Fruit fly (Drosophila melanogaster) whole organism, embryonic: ENCODE measurements around the gene Uro.

ENCODE experiments used
- Adf1 ChIP-seq: fragments of 200-800 bp; sonication (Bioruptor generic); IDR thresholded peaks from 2 replicates; pipeline ENCODE4 v1.3.6; 2022; ENCODE audit warnings: missing biosample characterization, missing genetic modification characterization
- B-H1 ChIP-seq: fragments of 200-800 bp; sonication (Bioruptor generic); IDR thresholded peaks from 3 replicates; pipeline ENCODE4 v1.3.6; 2022; ENCODE audit warnings: missing biosample characterization, missing genetic modification characterization
- CG10654 ChIP-seq: fragments of 200-800 bp; sonication (Bioruptor generic); optimal IDR thresholded peaks from 2 replicates; lab custom pipeline; 2016; ENCODE audit warnings: missing biosample characterization, missing genetic modification characterization
- CG11247 ChIP-seq: fragments of 200-800 bp; sonication (Bioruptor generic); IDR thresholded peaks from 2 replicates; pipeline ENCODE4 v1.3.6; 2022; ENCODE audit warnings: missing biosample characterization, missing genetic modification characterization
- CG12155 ChIP-seq: fragments of 200-800 bp; sonication (Bioruptor generic); optimal IDR thresholded peaks from 3 replicates; lab custom pipeline; 2016; ENCODE audit warnings: missing biosample characterization, missing genetic modification characterization
- CG14050 ChIP-seq: fragments of 200-800 bp; sonication (Bioruptor generic); IDR thresholded peaks from 3 replicates; pipeline ENCODE4 v1.3.6; 2022; ENCODE audit warnings: missing biosample characterization, missing genetic modification characterization
- CG18011 ChIP-seq: fragments of 200-800 bp; sonication (Bioruptor generic); optimal IDR thresholded peaks from 2 replicates; lab custom pipeline; 2017; ENCODE audit warnings: missing biosample characterization, missing genetic modification characterization, mild to moderate bottlenecking, moderate library complexity, missing genotype
- CG2116 ChIP-seq: fragments of 200-800 bp; sonication (Bioruptor generic); optimal IDR thresholded peaks from 3 replicates; lab custom pipeline; 2018; ENCODE audit warnings: missing biosample characterization, mild to moderate bottlenecking, missing genetic modification characterization
- CG30403 ChIP-seq: fragments of 200-800 bp; sonication (Bioruptor generic); optimal IDR thresholded peaks from 3 replicates; lab custom pipeline; 2016; ENCODE audit warnings: missing biosample characterization, missing genetic modification characterization
- CG34422 ChIP-seq: fragments of 200-800 bp; sonication (Bioruptor generic); IDR thresholded peaks from 3 replicates; pipeline ENCODE4 v1.3.6; 2022; ENCODE audit warnings: missing biosample characterization, missing genetic modification characterization
- CG3726 ChIP-seq: fragments of 200-800 bp; sonication (Bioruptor generic); IDR thresholded peaks from 3 replicates; pipeline ENCODE4, ENCODE4 v1.3.6; 2022; ENCODE audit warnings: missing biosample characterization, missing genetic modification characterization
- CG42726 ChIP-seq: fragments of 200-800 bp; sonication (Bioruptor generic); IDR thresholded peaks from 2 replicates; pipeline ENCODE4 v1.3.6; 2022; ENCODE audit warnings: missing biosample characterization, missing genetic modification characterization; ENCODE audit not compliant: partially characterized antibody
- CG43689 ChIP-seq: fragments of 200-800 bp; sonication (Bioruptor generic); IDR thresholded peaks from 2 replicates; pipeline ENCODE4 v1.3.6; 2022; ENCODE audit warnings: missing biosample characterization, missing genetic modification characterization
- CG4707 ChIP-seq: fragments of 200-800 bp; sonication (Bioruptor generic); optimal IDR thresholded peaks from 2 replicates; lab custom pipeline; 2018; ENCODE audit warnings: missing biosample characterization, mild to moderate bottlenecking, missing genetic modification characterization, moderate library complexity
- CG5953 ChIP-seq: fragments of 200-800 bp; sonication (Bioruptor generic); IDR thresholded peaks from 2 replicates; pipeline ENCODE4 v1.3.6; 2022; ENCODE audit warnings: missing biosample characterization, missing genetic modification characterization
- CG6689 ChIP-seq: fragments of 200-800 bp; sonication (Bioruptor generic); IDR thresholded peaks from 2 replicates; pipeline ENCODE4 v1.3.6; 2022; ENCODE audit warnings: missing biosample characterization, missing genetic modification characterization
- CG6765 ChIP-seq: fragments of 200-800 bp; sonication (Bioruptor generic); optimal IDR thresholded peaks from 3 replicates; lab custom pipeline; 2017; ENCODE audit warnings: missing biosample characterization, mild to moderate bottlenecking, missing genetic modification characterization
- CG8290 ChIP-seq, 3 experiments: fragments of 200-800 bp; sonication (Bioruptor generic); optimal IDR thresholded peaks; 2 replicates each; lab custom pipeline; 2016 to 2019; ENCODE audit warnings: missing biosample characterization in 3 of 3, missing genetic modification characterization in 3 of 3, mild to moderate bottlenecking in 2 of 3, moderate library complexity in 1 of 3
- CG9932 ChIP-seq: fragments of 200-800 bp; sonication (Bioruptor generic); IDR thresholded peaks from 2 replicates; pipeline ENCODE4 v1.3.6; 2022; ENCODE audit warnings: missing biosample characterization, missing genetic modification characterization
- CTCF ChIP-seq: fragments of 200-800 bp; sonication (Bioruptor generic); optimal IDR thresholded peaks from 2 replicates; lab custom pipeline; 2017; ENCODE audit warnings: missing biosample characterization, mild to moderate bottlenecking, missing genetic modification characterization, moderate library complexity
- Camta ChIP-seq: fragments of 200-800 bp; sonication (Bioruptor generic); optimal IDR thresholded peaks from 2 replicates; lab custom pipeline; 2016; ENCODE audit warnings: missing biosample characterization, missing genetic modification characterization
- Chrac-16 ChIP-seq: fragments of 200-800 bp; sonication (Bioruptor generic); optimal IDR thresholded peaks from 3 replicates; lab custom pipeline; 2016; ENCODE audit warnings: missing biosample characterization, missing genetic modification characterization
- Drgx ChIP-seq: fragments of 200-800 bp; sonication (Bioruptor generic); IDR thresholded peaks from 2 replicates; pipeline ENCODE4 v1.3.6; 2022; ENCODE audit warnings: missing biosample characterization, missing genetic modification characterization
- Hey ChIP-seq: fragments of 200-800 bp; sonication (Bioruptor generic); optimal IDR thresholded peaks from 3 replicates; lab custom pipeline; 2018; ENCODE audit warnings: missing biosample characterization, mild to moderate bottlenecking, missing genetic modification characterization
- Hsf ChIP-seq: fragments of 200-800 bp; sonication (Bioruptor generic); optimal IDR thresholded peaks from 3 replicates; lab custom pipeline; 2016; ENCODE audit warnings: missing biosample characterization, missing genetic modification characterization
- Lpt ChIP-seq: fragments of >200 bp; optimal IDR thresholded peaks from 2 replicates; lab custom pipeline; 2018; ENCODE audit warnings: missing biosample characterization, missing genetic modification characterization
- Nf-YA ChIP-seq: fragments of 200-800 bp; sonication (Bioruptor generic); IDR thresholded peaks from 2 replicates; pipeline ENCODE4 v1.3.6; 2022; ENCODE audit warnings: missing biosample characterization, missing genetic modification characterization
- Poxn ChIP-seq: fragments of 200-800 bp; sonication (Bioruptor generic); IDR thresholded peaks from 2 replicates; pipeline ENCODE4 v1.3.6; 2022; ENCODE audit warnings: missing biosample characterization, missing genetic modification characterization
- Ptx1 ChIP-seq: fragments of 200-800 bp; sonication (Bioruptor generic); IDR thresholded peaks from 2 replicates; pipeline ENCODE4 v1.3.6; 2022; ENCODE audit warnings: missing biosample characterization, missing genetic modification characterization
- Ravus ChIP-seq: fragments of 200-800 bp; sonication (Bioruptor generic); IDR thresholded peaks from 2 replicates; pipeline ENCODE4 v1.3.6; 2022; ENCODE audit warnings: missing biosample characterization, missing genetic modification characterization
- Side ChIP-seq: fragments of 200-800 bp; sonication (Bioruptor generic); optimal IDR thresholded peaks from 2 replicates; lab custom pipeline; 2016; ENCODE audit warnings: missing biosample characterization, missing genetic modification characterization
- Spps ChIP-seq: fragments of 200-800 bp; sonication (Bioruptor generic); optimal IDR thresholded peaks from 2 replicates; lab custom pipeline; 2018; ENCODE audit warnings: missing biosample characterization, mild to moderate bottlenecking, missing genetic modification characterization
- ato ChIP-seq: fragments of 200-800 bp; sonication (Bioruptor generic); IDR thresholded peaks from 2 replicates; pipeline ENCODE4 v1.3.6; 2022; ENCODE audit warnings: missing biosample characterization, missing genetic modification characterization; ENCODE audit not compliant: partially characterized antibody
- ci ChIP-seq: fragments of 200-800 bp; sonication (Bioruptor generic); IDR thresholded peaks from 3 replicates; pipeline ENCODE4 v1.3.6; 2022; ENCODE audit warnings: missing biosample characterization, missing genetic modification characterization
- dmrt99B ChIP-seq: fragments of 200-800 bp; sonication (Bioruptor generic); optimal IDR thresholded peaks from 2 replicates; lab custom pipeline; 2018; ENCODE audit warnings: missing biosample characterization, mild to moderate bottlenecking, missing genetic modification characterization, moderate library complexity
- ems ChIP-seq: fragments of 200-800 bp; sonication (Bioruptor generic); optimal IDR thresholded peaks from 3 replicates; lab custom pipeline; 2016; ENCODE audit warnings: missing biosample characterization, missing genetic modification characterization
- ewg ChIP-seq: fragments of 200-800 bp; sonication (Bioruptor generic); optimal IDR thresholded peaks from 3 replicates; lab custom pipeline; 2017; ENCODE audit warnings: mild to moderate bottlenecking, missing biosample characterization, missing genetic modification reagents, missing genetic modification characterization
- fd102C ChIP-seq: fragments of 200-800 bp; sonication (Bioruptor generic); optimal IDR thresholded peaks from 2 replicates; lab custom pipeline; 2018; ENCODE audit warnings: missing biosample characterization, mild to moderate bottlenecking, missing genetic modification characterization, moderate library complexity
- ftz-f1 ChIP-seq: fragments of 200-800 bp; sonication (Bioruptor generic); optimal IDR thresholded peaks from 2 replicates; lab custom pipeline; 2016; ENCODE audit warnings: missing biosample characterization, missing genetic modification characterization
- gfzf ChIP-seq: fragments of 200-800 bp; sonication (Bioruptor generic); optimal IDR thresholded peaks from 2 replicates; lab custom pipeline; 2016; ENCODE audit warnings: missing biosample characterization, mild to moderate bottlenecking, missing genetic modification characterization, moderate library complexity
- grn ChIP-seq: fragments of 200-800 bp; sonication (Bioruptor generic); optimal IDR thresholded peaks from 3 replicates; lab custom pipeline; 2017; ENCODE audit warnings: missing biosample characterization, missing genetic modification characterization
- gsb-n ChIP-seq: fragments of 200-800 bp; sonication (Bioruptor generic); optimal IDR thresholded peaks from 3 replicates; lab custom pipeline; 2018; ENCODE audit warnings: missing biosample characterization, mild to moderate bottlenecking, missing genetic modification characterization
- ind ChIP-seq: fragments of 200-800 bp; sonication (Bioruptor generic); optimal IDR thresholded peaks from 3 replicates; lab custom pipeline; 2016; ENCODE audit warnings: missing biosample characterization, missing genetic modification characterization
- mirr ChIP-seq: fragments of 200-800 bp; sonication (Bioruptor generic); optimal IDR thresholded peaks from 3 replicates; lab custom pipeline; 2018; ENCODE audit warnings: missing biosample characterization, mild to moderate bottlenecking, missing genetic modification characterization
- pan ChIP-seq, 4 experiments: fragments of >200 bp in 3 of 4; fragments of 200-800 bp in 1 of 4; sonication (Bioruptor generic) in 1 of 4; optimal IDR thresholded peaks in 3 of 4; IDR thresholded peaks in 1 of 4; 2 replicates each; pipeline versions ENCODE4 v1.3.6 to Lab custom; 2017 to 2022; ENCODE audit warnings: missing biosample characterization in 2 of 4, missing genetic modification characterization in 2 of 4, mixed read lengths in 1 of 4
- prd ChIP-seq, 3 experiments: fragments of >200 bp in 2 of 3; fragments of 200-800 bp in 1 of 3; sonication (Bioruptor generic) in 1 of 3; optimal IDR thresholded peaks in 2 of 3; IDR thresholded peaks in 1 of 3; 2 replicates in 2 of 3; 3 replicates in 1 of 3; pipeline versions ENCODE4 v1.3.6 to Lab custom; 2017 to 2022; ENCODE audit warnings: missing biosample characterization in 1 of 3, missing genetic modification characterization in 1 of 3
- row ChIP-seq: fragments of 200-800 bp; sonication (Bioruptor generic); IDR thresholded peaks from 3 replicates; pipeline ENCODE4 v1.3.6; 2022; ENCODE audit warnings: missing biosample characterization, missing genetic modification characterization
- sens ChIP-seq: fragments of 200-800 bp; sonication (Bioruptor generic); peaks from one replicate; lab custom pipeline; 2016; ENCODE audit warnings: missing biosample characterization, missing genetic modification characterization
- slp2 ChIP-seq: fragments of 200-800 bp; sonication (Bioruptor generic); optimal IDR thresholded peaks from 2 replicates; lab custom pipeline; 2016; ENCODE audit warnings: missing biosample characterization, missing genetic modification characterization
- tap ChIP-seq: fragments of 200-800 bp; optimal IDR thresholded peaks from 3 replicates; lab custom pipeline; 2019; ENCODE audit warnings: missing biosample characterization, mild to moderate bottlenecking, missing genetic modification characterization, moderate library complexity

Uro gene

dm6 chr2L:7753874-7754273 is 26.0 kb upstream of the Uro start, which contains the start of gene CG46025:
Gene CG46025 (plus strand): TSS chr2L:7754174.
- no peak for TF ChIP-seq slp2 (GFP tag; lab: Kevin White, UChicago)
- no peak for TF ChIP-seq mirr (GFP tag; lab: Kevin White, UChicago)
- TF ChIP-seq gsb-n (tag; lab: Kevin White, UChicago), result no peak
- TF ChIP-seq ems, result no peak
- no peak for TF ChIP-seq Nf-YA (GFP tag; lab: Robert Waterston, UW)
- TF ChIP-seq Hey (tag; lab: Kevin White, UChicago), result no peak
- no peak for TF ChIP-seq Spps
- TF ChIP-seq ci, result no peak
- no peak for TF ChIP-seq Lpt (GFP tag; lab: Kevin White, UChicago)
- no peak for TF ChIP-seq Ptx1 (GFP tag; lab: Robert Waterston, UW)
- no peak for TF ChIP-seq B-H1 (GFP tag; lab: Robert Waterston, UW)
- no peak for TF ChIP-seq CG12155
- no peak for TF ChIP-seq Side (GFP tag; lab: Kevin White, UChicago)
- TF ChIP-seq ewg (GFP tag; lab: Kevin White, UChicago), result no peak
- TF ChIP-seq, all 482 proteins: peak for 0

- TF ChIP-seq Ravus (GFP tag; lab: Robert Waterston, UW) (no peak), Poxn (GFP tag; lab: Robert Waterston, UW) (no peak), CG6765 (GFP tag; lab: Kevin White, UChicago) (no peak), CG30403 (no peak), row (GFP tag; lab: Robert Waterston, UW) (0 out of 3 replicates have a peak, but pooled peaks have one; percentile 14), CG18011 (no peak), grn (no peak), sens (peak; percentile 46), fd102C (GFP tag; lab: Kevin White, UChicago) (no peak), CG6689 (GFP tag; lab: Robert Waterston, UW) (no peak), gfzf (GFP tag; lab: Kevin White, UChicago) (no peak), dmrt99B (tag; lab: Kevin White, UChicago) (no peak), Chrac-16 (GFP tag; lab: Kevin White, UChicago) (no peak), prd (optimal IDR thresholded peaks at IDR 0.05; lab: Kevin White, UChicago) (no peak), prd (GFP tag; IDR thresholded peaks at IDR 0.05; lab: Robert Waterston, UW) (0 out of 3 replicates have a peak, but pooled peaks have one; percentile 13), Hsf (GFP tag; lab: Kevin White, UChicago) (no peak), CG42726 (GFP tag; lab: Robert Waterston, UW) (no peak), CG10654 (GFP tag; lab: Kevin White, UChicago) (no peak), ato (no peak), Drgx (GFP tag; lab: Robert Waterston, UW) (peak; percentile 68)
Observed at dm6 chr2L:7754539-7754938, 25.3 kb upstream of the Uro start.

dm6 chr2L:7756835-7757234 is 23.1 kb upstream of the Uro start:
- TF ChIP-seq CG8290 (GFP tag; optimal IDR thresholded peaks at IDR 0.05; lab: Kevin White, UChicago), result no peak
- no peak for TF ChIP-seq CG8290 (tag; optimal IDR thresholded peaks at IDR 0.05; lab: Kevin White, UChicago)
- no peak for TF ChIP-seq Camta
- 0 out of 2 replicates have a peak, but pooled peaks have one; percentile 16 for TF ChIP-seq CG5953 (GFP tag; lab: Robert Waterston, UW)
- 0 out of 2 replicates have a peak, but pooled peaks have one; percentile 17 for TF ChIP-seq CG11247
- TF ChIP-seq Adf1, result no peak
- no peak for TF ChIP-seq tap (tag; lab: Kevin White, UChicago)
- no peak for TF ChIP-seq pan (optimal IDR thresholded peaks at IDR 0.05; lab: Kevin White, UChicago)
- peak in 1 of 2 experiments; percentile 48 for TF ChIP-seq pan (GFP tag; optimal IDR thresholded peaks at IDR 0.05 in 1 of 2, IDR thresholded peaks at IDR 0.05 in 1 of 2)
- TF ChIP-seq ftz-f1 (GFP tag; lab: Kevin White, UChicago), result no peak
- TF ChIP-seq CTCF (GFP tag; lab: Kevin White, UChicago), result no peak
- TF ChIP-seq CG4707 (GFP tag; lab: Kevin White, UChicago), result no peak
- 0 out of 2 replicates have a peak, but pooled peaks have one; percentile 6 for TF ChIP-seq CG43689
- no peak for TF ChIP-seq ci
- no peak for TF ChIP-seq CG2116
- 0 out of 3 replicates have a peak, but pooled peaks have one; percentile 10 for TF ChIP-seq CG3726 (GFP tag; lab: Robert Waterston, UW)
- TF ChIP-seq CG9932 (GFP tag; lab: Robert Waterston, UW), result 0 out of 2 replicates have a peak, but pooled peaks have one; percentile 10
- 0 out of 3 replicates have a peak, but pooled peaks have one; percentile 16 for TF ChIP-seq CG34422 (GFP tag; lab: Robert Waterston, UW)
- peak; percentile 14 for TF ChIP-seq ind
- peak; percentile 9; the same call in 1 of the 3 replicates for TF ChIP-seq CG14050
